Worm (Caenorhabditis elegans) whole organism, L4 larva: ENCODE measurements around the gene C12D5.4.

Experiments
- F44E2.7 ChIP-seq: fragments of 200-800 bp; sonication (Bioruptor generic); IDR thresholded peaks from 2 replicates; pipeline ENCODE4 v2.1.2; 2022; ENCODE audit warnings: missing genetic modification characterization, missing compliant biosample characterization
- aha-1 ChIP-seq: fragments of 150-350 bp; peaks from one replicate; lab custom pipeline; 2014; ENCODE audit warnings: missing biosample characterization, missing genetic modification characterization
- aly-2 ChIP-seq: sonication (generic microtip); optimal IDR thresholded peaks from 2 replicates; lab custom pipeline; 2018; ENCODE audit warnings: missing biosample characterization, missing genetic modification characterization
- ama-1 ChIP-seq: fragments of 150-350 bp; optimal IDR thresholded peaks from 2 replicates; lab custom pipeline; 2014; ENCODE audit warnings: inconsistent platforms, mixed read lengths
- ceh-32 ChIP-seq: sonication (generic microtip); optimal IDR thresholded peaks from 2 replicates; lab custom pipeline; 2016; ENCODE audit warnings: mild to moderate bottlenecking, missing genetic modification characterization, missing compliant biosample characterization; ENCODE audit not compliant: poor library complexity
- ceh-62 ChIP-seq: sonication (generic microtip); optimal IDR thresholded peaks from 2 replicates; lab custom pipeline; 2017; ENCODE audit warnings: missing biosample characterization, missing genetic modification characterization
- ces-1 ChIP-seq: fragments of 150-350 bp; sonication (generic microtip); optimal IDR thresholded peaks from 4 replicates; lab custom pipeline; 2014; ENCODE audit warnings: missing biosample characterization, missing genetic modification reagents, missing genetic modification characterization
- ctbp-1 ChIP-seq: fragments of 200-800 bp; sonication (Bioruptor generic); IDR thresholded peaks from 2 replicates; pipeline ENCODE4 v1.3.6; 2022; ENCODE audit warnings: missing genetic modification reagents, missing genetic modification characterization, missing compliant biosample characterization
- daf-12 ChIP-seq: fragments of 150-350 bp; optimal IDR thresholded peaks from 2 replicates; lab custom pipeline; 2014; ENCODE audit warnings: missing biosample characterization, missing genetic modification reagents, missing genetic modification characterization
- daf-16 ChIP-seq, 3 experiments: sonication (generic microtip); optimal IDR thresholded peaks; 2 replicates each; lab custom pipeline; 2016 to 2017; ENCODE audit warnings: missing genetic modification characterization in 3 of 3, missing genetic modification reagents in 3 of 3, mild to moderate bottlenecking in 2 of 3, missing compliant biosample characterization in 2 of 3, missing biosample characterization in 1 of 3, moderate library complexity in 1 of 3
- dpl-1 ChIP-seq: fragments of 150-350 bp; optimal IDR thresholded peaks from 2 replicates; lab custom pipeline; 2014; ENCODE audit warnings: missing biosample characterization, missing genetic modification reagents, missing genetic modification characterization
- dve-1 ChIP-seq: sonication (generic microtip); optimal IDR thresholded peaks from 2 replicates; lab custom pipeline; 2017; ENCODE audit warnings: antibody characterized with exemption, mild to moderate bottlenecking, missing genetic modification characterization, missing compliant biosample characterization; ENCODE audit not compliant: insufficient read depth
- hif-1 ChIP-seq, 2 experiments: sonication (generic microtip); optimal IDR thresholded peaks; 2 replicates each; lab custom pipeline; 2016 to 2017; ENCODE audit warnings: missing compliant biosample characterization in 2 of 2, missing genetic modification characterization in 2 of 2, missing genetic modification reagents in 2 of 2, missing genotype in 2 of 2, mild to moderate bottlenecking in 1 of 2
- hlh-11 ChIP-seq: fragments of 200-800 bp; sonication (Bioruptor generic); optimal IDR thresholded peaks from 2 replicates; lab custom pipeline; 2018; ENCODE audit warnings: mild to moderate bottlenecking, missing genetic modification characterization, missing compliant biosample characterization
- lin-13 ChIP-seq: fragments of 150-350 bp; optimal IDR thresholded peaks from 2 replicates; lab custom pipeline; 2014; ENCODE audit warnings: missing biosample characterization, missing genetic modification reagents, missing genetic modification characterization
- lin-15B ChIP-seq: fragments of 150-350 bp; sonication (generic microtip); optimal IDR thresholded peaks from 3 replicates; lab custom pipeline; 2014; ENCODE audit warnings: missing biosample characterization, missing genetic modification characterization
- lir-3 ChIP-seq: sonication (generic microtip); optimal IDR thresholded peaks from 2 replicates; lab custom pipeline; 2016; ENCODE audit warnings: mild to moderate bottlenecking, missing genetic modification characterization, missing compliant biosample characterization
- madf-5 ChIP-seq, 2 experiments: fragments of 200-800 bp; sonication (Bioruptor generic); IDR thresholded peaks; 2 replicates each; pipeline ENCODE4 v1.3.6; 2022; ENCODE audit warnings: missing compliant biosample characterization in 2 of 2, missing genetic modification characterization in 2 of 2
- mep-1 ChIP-seq: fragments of 150-350 bp; sonication (generic microtip); optimal IDR thresholded peaks from 3 replicates; lab custom pipeline; 2014; ENCODE audit warnings: missing biosample characterization, missing genetic modification characterization
- nhr-10 ChIP-seq: fragments of 150-350 bp; optimal IDR thresholded peaks from 2 replicates; lab custom pipeline; 2014; ENCODE audit warnings: missing biosample characterization, missing genetic modification characterization
- nhr-102 ChIP-seq: sonication (generic microtip); optimal IDR thresholded peaks from 2 replicates; lab custom pipeline; 2016; ENCODE audit warnings: mild to moderate bottlenecking, missing genetic modification characterization, moderate library complexity, missing compliant biosample characterization
- nhr-77 ChIP-seq: fragments of 150-350 bp; optimal IDR thresholded peaks from 2 replicates; lab custom pipeline; 2014; ENCODE audit warnings: missing biosample characterization, missing genetic modification characterization
- skn-1 ChIP-seq: fragments of 150-350 bp; optimal IDR thresholded peaks from 2 replicates; lab custom pipeline; 2014; ENCODE audit warnings: missing biosample characterization, missing genetic modification characterization
- snpc-4 ChIP-seq: fragments of 150-350 bp; optimal IDR thresholded peaks from 2 replicates; lab custom pipeline; 2014; ENCODE audit warnings: missing biosample characterization, missing genetic modification characterization
- spr-1 ChIP-seq: sonication (generic microtip); optimal IDR thresholded peaks from 2 replicates; lab custom pipeline; 2016; ENCODE audit warnings: mild to moderate bottlenecking, missing genetic modification characterization, missing compliant biosample characterization
- tra-1 ChIP-seq: fragments of 200-800 bp; sonication (Bioruptor generic); IDR thresholded peaks from 2 replicates; pipeline ENCODE4 v1.3.6; 2022; ENCODE audit warnings: missing genetic modification reagents, missing genetic modification characterization, missing compliant biosample characterization
- unc-39 ChIP-seq: sonication (generic microtip); optimal IDR thresholded peaks from 2 replicates; lab custom pipeline; 2017; ENCODE audit warnings: missing biosample characterization, missing genetic modification characterization
- vab-7 ChIP-seq: fragments of 200-800 bp; sonication (Bioruptor generic); IDR thresholded peaks from 2 replicates; pipeline ENCODE4 v1.3.6; 2022; ENCODE audit warnings: missing genetic modification reagents, missing genetic modification characterization, missing compliant biosample characterization
- zag-1 ChIP-seq: fragments of 150-350 bp; optimal IDR thresholded peaks from 2 replicates; lab custom pipeline; 2014; ENCODE audit warnings: missing biosample characterization, missing genetic modification characterization
- zfp-3 ChIP-seq: fragments of 200-800 bp; sonication (Bioruptor generic); conservative IDR thresholded peaks from 2 replicates; pipeline ENCODE4 v1.3.6; 2022; ENCODE audit warnings: missing genetic modification reagents, missing genetic modification characterization, missing compliant biosample characterization
- zip-11 ChIP-seq: fragments of 200-800 bp; sonication (Bioruptor generic); IDR thresholded peaks from 2 replicates; pipeline ENCODE4 v1.3.6; 2022; ENCODE audit warnings: missing genetic modification characterization, missing compliant biosample characterization
- zip-2 ChIP-seq: fragments of 150-350 bp; optimal IDR thresholded peaks from 2 replicates; lab custom pipeline; 2014; ENCODE audit warnings: missing biosample characterization, missing genetic modification characterization
- ztf-7 ChIP-seq: fragments of 150-350 bp; optimal IDR thresholded peaks from 2 replicates; lab custom pipeline; 2014; ENCODE audit warnings: missing biosample characterization, missing genetic modification characterization

C12D5.4 gene

DNA sequence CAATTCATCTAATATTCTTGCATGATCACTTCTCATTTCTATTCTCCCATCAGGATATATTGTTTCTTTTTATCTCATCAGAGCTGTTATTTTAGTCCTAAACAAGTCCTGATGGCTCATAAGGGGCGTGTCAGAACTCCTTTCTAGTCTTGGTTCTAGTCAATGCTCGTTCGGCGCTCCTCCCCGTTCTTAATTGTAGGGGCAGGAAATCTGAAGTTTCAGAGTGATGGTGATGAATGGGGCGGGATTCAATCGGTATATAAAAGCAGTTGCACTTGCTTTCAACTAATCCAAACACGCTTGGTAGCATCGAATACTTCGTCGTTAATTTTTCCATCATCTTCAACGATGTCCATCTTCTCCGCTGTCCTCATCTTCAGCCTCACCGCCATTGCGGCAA is at the start of gene C12D5.4:
TSS of gene C12D5.4 (plus strand) at position 301 of the 400 bp plus-strand sequence.
- TF ChIP-seq lin-15B (no peak), nhr-102 (tag; lab: Kevin White, UChicago) (no peak), daf-12 (tag; lab: Kevin White, UChicago) (no peak), daf-16 (GFP tag; optimal IDR thresholded peaks at IDR 0.05; lab: Kevin White, UChicago) (no peak), daf-16 (tag; optimal IDR thresholded peaks at IDR 0.05; lab: Kevin White, UChicago) (no peak), nhr-77 (tag; lab: Kevin White, UChicago) (no peak), dve-1 (tag; lab: Kevin White, UChicago) (no peak)

DNA sequence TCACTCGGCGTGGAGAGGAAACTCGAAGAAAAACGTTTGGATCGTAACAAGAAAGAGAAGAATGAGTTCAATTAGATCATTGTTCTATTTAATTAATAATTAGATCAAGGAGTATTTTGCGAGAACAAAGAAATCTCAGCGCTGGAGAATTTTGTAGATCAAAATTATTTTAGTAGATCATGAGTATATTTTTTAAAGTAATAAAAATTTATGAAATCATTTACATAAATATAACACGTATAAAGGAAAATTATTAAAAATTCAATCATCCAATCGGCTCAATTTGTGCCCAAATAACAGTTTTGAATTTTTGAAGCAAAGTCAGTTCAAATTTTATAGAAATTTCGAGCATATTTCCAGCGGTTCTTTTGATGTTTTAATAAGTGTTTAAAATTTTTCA is 48.2 kb upstream of the C12D5.4 start, which contains the start of gene C50E3.13:
TSS of gene C50E3.13 (minus strand) at position 101 of the 400 bp plus-strand sequence.
- TF ChIP-seq ama-1 (lab: Kevin White, UChicago) (no peak), spr-1 (no peak), snpc-4 (no peak), zip-2 (tag; lab: Kevin White, UChicago) (no peak), zag-1 (tag; lab: Kevin White, UChicago) (no peak), tra-1 (GFP tag; lab: Robert Waterston, UW) (no peak), vab-7 (no peak), nhr-10 (tag; lab: Kevin White, UChicago) (no peak), nhr-102 (tag; lab: Kevin White, UChicago) (no peak), ces-1 (no peak), lir-3 (no peak), ceh-32 (tag; lab: Kevin White, UChicago) (no peak), hlh-11 (no peak), lin-15B (no peak), mep-1 (tag; lab: Kevin White, UChicago) (no peak), ztf-7 (tag; lab: Kevin White, UChicago) (no peak), F44E2.7 (GFP tag; lab: Robert Waterston, UW) (no peak), ctbp-1 (no peak), madf-5 (GFP tag; IDR thresholded peaks at IDR 0.05; lab: Robert Waterston, UW) (no peak), lin-13 (no peak)

DNA sequence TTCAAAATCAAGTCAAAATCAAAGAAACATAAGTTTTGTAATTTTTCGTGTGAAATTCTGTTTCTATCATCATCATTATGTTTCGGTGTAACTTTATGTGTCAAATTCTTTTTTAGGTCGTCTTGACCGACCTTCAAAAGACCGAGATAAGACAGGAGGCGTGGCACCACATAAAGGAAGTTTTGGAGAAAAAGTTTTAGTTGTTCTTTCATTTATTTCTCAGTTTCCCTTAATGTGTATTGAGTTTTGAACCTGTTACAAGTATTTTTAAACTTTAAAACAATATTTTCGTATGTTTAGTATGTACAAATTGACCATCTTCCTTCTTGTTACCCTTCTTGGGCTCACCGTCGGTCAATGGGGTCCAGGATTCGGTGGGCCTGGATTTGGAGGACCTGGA is 47.7 kb upstream of the C12D5.4 start, which contains the start of gene grsp-4:
TSS of gene grsp-4 (plus strand) at position 301 of the 400 bp plus-strand sequence.
- TF ChIP-seq ztf-7 (tag; lab: Kevin White, UChicago) (no peak), aha-1 (peak; percentile 6)

DNA sequence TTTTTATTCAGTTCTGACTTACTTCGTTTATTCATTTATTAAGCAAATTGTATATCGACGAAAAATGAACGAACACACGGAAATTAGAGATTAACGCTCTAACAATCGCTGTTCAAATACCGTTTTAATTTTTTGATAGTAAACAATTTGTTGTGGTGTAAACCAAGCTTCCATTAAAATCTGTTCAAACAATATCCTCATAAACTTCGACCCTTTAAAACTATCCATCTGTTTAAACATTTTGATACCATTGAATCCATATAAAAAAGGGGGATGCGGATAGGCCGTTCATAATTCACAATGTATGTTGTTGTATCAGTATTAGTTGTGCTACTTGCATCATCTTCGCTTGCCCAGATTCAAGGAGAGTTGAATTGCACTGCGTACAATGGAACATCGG is 45.8 kb upstream of the C12D5.4 start, which contains the start of gene F07C4.6:
TSS of gene F07C4.6 (plus strand) at position 301 of the 400 bp plus-strand sequence.
- TF ChIP-seq zfp-3 (GFP tag; lab: Robert Waterston, UW) (no peak), ceh-62 (tag; lab: Kevin White, UChicago) (no peak), aly-2 (tag; lab: Kevin White, UChicago) (no peak), daf-16 (GFP tag; optimal IDR thresholded peaks at IDR 0.05; lab: Kevin White, UChicago) (no peak), daf-16 (tag; optimal IDR thresholded peaks at IDR 0.05; lab: Kevin White, UChicago) (no peak), ceh-32 (tag; lab: Kevin White, UChicago) (no peak), skn-1 (tag; lab: Kevin White, UChicago) (no peak), dpl-1 (GFP tag; lab: Kevin White, UChicago) (no peak), unc-39 (tag; lab: Kevin White, UChicago) (no peak), hif-1 (tag; optimal IDR thresholded peaks at IDR 0.05; lab: Kevin White, UChicago) (no peak)

DNA sequence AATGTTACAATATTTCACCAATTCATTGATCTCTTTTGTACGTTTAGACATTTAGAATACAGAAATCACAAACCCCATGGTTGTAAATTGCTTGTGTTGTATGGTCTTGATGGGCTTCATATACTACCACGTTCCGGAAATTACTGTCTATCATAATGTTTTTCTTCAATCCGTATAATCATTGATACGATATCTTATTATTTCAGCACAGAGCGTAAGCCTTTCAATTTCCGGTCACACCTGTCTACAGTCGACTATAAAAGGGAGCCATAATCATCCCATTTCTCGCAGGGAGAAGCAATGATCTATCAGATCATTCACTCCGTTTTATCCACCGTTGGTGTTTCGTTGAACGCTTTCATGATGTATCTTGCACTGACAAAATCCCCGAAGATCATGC is 42.9 kb upstream of the C12D5.4 start, which contains the start of gene srd-30:
TSS of gene srd-30 (plus strand) at position 301 of the 400 bp plus-strand sequence.
- TF ChIP-seq lir-3 = no peak
- TF ChIP-seq zip-11 (GFP tag; lab: Robert Waterston, UW) = no peak
- TF ChIP-seq dve-1 (tag; lab: Kevin White, UChicago) = no peak
- TF ChIP-seq hif-1 (tag; optimal IDR thresholded peaks at IDR 0.05; lab: Kevin White, UChicago) = no peak
